Worm (Caenorhabditis elegans) whole organism, young adult: ENCODE measurements around the gene R08E5.1.
A peak's percentile ranks its signal among the peaks of the same experiment; 100 is the strongest.

Source experiments
- B0019.2 ChIP-seq: fragments of 200-800 bp; sonication (Bioruptor generic); conservative IDR thresholded peaks from 2 replicates; pipeline ENCODE4 v1.3.6; 2022; ENCODE audit warnings: missing genetic modification reagents, missing genetic modification characterization, missing compliant biosample characterization
- D2030.7 ChIP-seq: fragments of 200-800 bp; sonication (Bioruptor generic); IDR thresholded peaks from 2 replicates; pipeline ENCODE4 v1.3.6; 2022; ENCODE audit warnings: missing genetic modification reagents, missing genetic modification characterization, missing compliant biosample characterization
- F10E7.11 ChIP-seq: sonication (generic microtip); optimal IDR thresholded peaks from 2 replicates; lab custom pipeline; 2017; ENCODE audit warnings: mild to moderate bottlenecking, missing genetic modification characterization, moderate library complexity, missing compliant biosample characterization
- F23B12.7 ChIP-seq: sonication (generic microtip); optimal IDR thresholded peaks from 2 replicates; lab custom pipeline; 2017; ENCODE audit warnings: missing genetic modification characterization, mild to moderate bottlenecking, missing compliant biosample characterization, antibody characterized with exemption, moderate library complexity; ENCODE audit not compliant: insufficient read depth
- F52B5.7 ChIP-seq: sonication (generic microtip); optimal IDR thresholded peaks from 2 replicates; lab custom pipeline; 2016; ENCODE audit warnings: mild to moderate bottlenecking, missing genetic modification characterization, missing compliant biosample characterization
- F55B11.4 ChIP-seq: sonication (generic microtip); optimal IDR thresholded peaks from 2 replicates; lab custom pipeline; 2016; ENCODE audit warnings: missing compliant biosample characterization, missing genetic modification characterization, borderline replicate concordance; ENCODE audit not compliant: insufficient read depth
- F57A8.1 ChIP-seq: fragments of 200-800 bp; sonication (Bioruptor generic); optimal IDR thresholded peaks from 2 replicates; lab custom pipeline; 2018; ENCODE audit warnings: mild to moderate bottlenecking, missing genetic modification characterization, moderate library complexity, missing compliant biosample characterization
- Y67H2A.10 ChIP-seq: fragments of 200-800 bp; sonication (Bioruptor generic); conservative IDR thresholded peaks from 2 replicates; pipeline ENCODE4 v1.3.6; 2022; ENCODE audit warnings: missing genetic modification reagents, missing genetic modification characterization, missing compliant biosample characterization
- ama-1 ChIP-seq, 3 experiments: fragments of 150-350 bp in 1 of 3; sonication (generic microtip) in 2 of 3; optimal IDR thresholded peaks; 2 replicates each; lab custom pipeline; 2014 to 2018; ENCODE audit warnings: missing biosample characterization in 2 of 3, missing genetic modification characterization in 2 of 3, missing genetic modification reagents in 2 of 3
- attf-3 ChIP-seq: fragments of 200-800 bp; sonication (Bioruptor generic); conservative IDR thresholded peaks from 2 replicates; pipeline ENCODE4 v1.3.6; 2022; ENCODE audit warnings: missing genetic modification reagents, missing genetic modification characterization, missing compliant biosample characterization
- bed-1 ChIP-seq: fragments of 200-800 bp; sonication (Bioruptor generic); IDR thresholded peaks from 2 replicates; pipeline ENCODE4 v1.3.6; 2022; ENCODE audit warnings: missing genetic modification reagents, missing genetic modification characterization, missing compliant biosample characterization
- ceh-27 ChIP-seq: fragments of 200-800 bp; sonication (Bioruptor generic); optimal IDR thresholded peaks from 2 replicates; lab custom pipeline; 2018; ENCODE audit warnings: mild to moderate bottlenecking, missing genetic modification characterization, moderate library complexity, missing compliant biosample characterization
- chd-7 ChIP-seq: sonication (generic microtip); optimal IDR thresholded peaks from 2 replicates; lab custom pipeline; 2016; ENCODE audit warnings: mild to moderate bottlenecking, missing genetic modification characterization, moderate library complexity, missing compliant biosample characterization
- die-1 ChIP-seq: sonication (generic microtip); optimal IDR thresholded peaks from 2 replicates; lab custom pipeline; 2016; ENCODE audit warnings: missing genotype, mild to moderate bottlenecking, missing genetic modification characterization, missing compliant biosample characterization
- dpl-1 ChIP-seq: fragments of 150-350 bp; optimal IDR thresholded peaks from 2 replicates; lab custom pipeline; 2014; ENCODE audit warnings: missing biosample characterization, missing genetic modification reagents, missing genetic modification characterization
- efl-1 ChIP-seq: fragments of 150-350 bp; optimal IDR thresholded peaks from 2 replicates; lab custom pipeline; 2014; ENCODE audit warnings: missing biosample characterization, missing genetic modification reagents, missing genetic modification characterization
- egrh-3 ChIP-seq: fragments of 200-800 bp; sonication (Bioruptor generic); IDR thresholded peaks from 2 replicates; pipeline ENCODE4 v1.3.6; 2022; ENCODE audit warnings: missing genetic modification reagents, missing genetic modification characterization, missing compliant biosample characterization
- hrde-1 ChIP-seq: sonication (generic microtip); optimal IDR thresholded peaks from 2 replicates; lab custom pipeline; 2016; ENCODE audit warnings: missing genetic modification characterization, mild to moderate bottlenecking, missing compliant biosample characterization, moderate library complexity, missing genotype, missing genetic modification reagents, borderline replicate concordance
- lag-1 ChIP-seq: fragments of 200-800 bp; sonication (Bioruptor generic); IDR thresholded peaks from 2 replicates; pipeline ENCODE4 v1.3.6; 2022; ENCODE audit warnings: missing genetic modification reagents, missing genetic modification characterization, missing compliant biosample characterization
- let-526 ChIP-seq: fragments of 200-800 bp; sonication (Bioruptor generic); IDR thresholded peaks from 2 replicates; pipeline ENCODE4 v1.3.6; 2022; ENCODE audit warnings: missing genetic modification reagents, missing genetic modification characterization, missing compliant biosample characterization
- lin-35 ChIP-seq, 3 experiments: fragments of 150-350 bp in 2 of 3; sonication (generic microtip) in 1 of 3; optimal IDR thresholded peaks; 2 replicates each; lab custom pipeline; 2014 to 2018; ENCODE audit warnings: missing biosample characterization in 3 of 3, missing genetic modification characterization in 3 of 3, missing genetic modification reagents in 3 of 3
- lin-54 ChIP-seq: fragments of 200-800 bp; sonication (Bioruptor generic); optimal IDR thresholded peaks from 2 replicates; lab custom pipeline; 2018; ENCODE audit warnings: mild to moderate bottlenecking, missing genetic modification characterization, missing compliant biosample characterization
- lsy-27 ChIP-seq: sonication (generic microtip); optimal IDR thresholded peaks from 2 replicates; lab custom pipeline; 2017; ENCODE audit warnings: missing genetic modification characterization, mild to moderate bottlenecking, missing compliant biosample characterization, antibody characterized with exemption, missing genotype, borderline replicate concordance; ENCODE audit not compliant: insufficient read depth
- madf-10 ChIP-seq: sonication (generic microtip); optimal IDR thresholded peaks from 2 replicates; lab custom pipeline; 2016; ENCODE audit warnings: mild to moderate bottlenecking, missing genetic modification characterization, missing compliant biosample characterization
- mcd-1 ChIP-seq: fragments of 200-800 bp; sonication (Bioruptor generic); IDR thresholded peaks from 2 replicates; pipeline ENCODE4 v1.3.6; 2022; ENCODE audit warnings: missing genetic modification reagents, missing genetic modification characterization, missing compliant biosample characterization
- mel-28 ChIP-seq: sonication (generic microtip); optimal IDR thresholded peaks from 2 replicates; lab custom pipeline; 2016; ENCODE audit warnings: borderline replicate concordance, mild to moderate bottlenecking, missing genetic modification characterization, missing compliant biosample characterization
- mes-4 ChIP-seq: sonication (generic microtip); optimal IDR thresholded peaks from 2 replicates; lab custom pipeline; 2016; ENCODE audit warnings: missing genotype, missing genetic modification characterization, missing compliant biosample characterization
- nfya-2 ChIP-seq: fragments of 200-800 bp; sonication (Bioruptor generic); IDR thresholded peaks from 2 replicates; pipeline ENCODE4 v1.3.6; 2022; ENCODE audit warnings: missing genetic modification reagents, missing genetic modification characterization, missing compliant biosample characterization
- nhr-80 ChIP-seq: sonication (generic microtip); optimal IDR thresholded peaks from 2 replicates; lab custom pipeline; 2016; ENCODE audit warnings: missing genetic modification characterization, missing compliant biosample characterization
- nhr-90 ChIP-seq: sonication (generic microtip); optimal IDR thresholded peaks from 2 replicates; lab custom pipeline; 2016; ENCODE audit warnings: missing genotype, mild to moderate bottlenecking, missing genetic modification characterization, missing compliant biosample characterization
- pha-4 ChIP-seq: fragments of 150-350 bp; sonication (generic microtip); optimal IDR thresholded peaks from 2 replicates; lab custom pipeline; 2014; ENCODE audit warnings: missing biosample characterization, missing genetic modification reagents, missing genetic modification characterization
- rpc-1 ChIP-seq, 2 experiments: fragments of 150-350 bp in 1 of 2; sonication (generic microtip) in 1 of 2; optimal IDR thresholded peaks; 2 replicates each; lab custom pipeline; 2014 to 2018; ENCODE audit warnings: missing biosample characterization in 1 of 2, missing genetic modification characterization in 1 of 2, missing genetic modification reagents in 1 of 2, missing genotype in 1 of 2
- snpc-4 ChIP-seq, 5 experiments: fragments of 150-350 bp in 1 of 5; sonication (generic microtip) in 4 of 5; optimal IDR thresholded peaks; 2 replicates each; lab custom pipeline; 2014 to 2018; ENCODE audit warnings: missing genetic modification characterization in 5 of 5, missing biosample characterization in 3 of 5, antibody characterized with exemption in 2 of 5, mild to moderate bottlenecking in 2 of 5, missing compliant biosample characterization in 2 of 5, missing genotype in 2 of 5, moderate library complexity in 2 of 5, missing genetic modification reagents in 1 of 5
- sptf-2 ChIP-seq: fragments of 200-800 bp; sonication (Bioruptor generic); optimal IDR thresholded peaks from 2 replicates; lab custom pipeline; 2018; ENCODE audit warnings: mild to moderate bottlenecking, missing genetic modification characterization, missing compliant biosample characterization
- unc-62 ChIP-seq: fragments of 150-350 bp; optimal IDR thresholded peaks from 2 replicates; lab custom pipeline; 2014; ENCODE audit warnings: missing biosample characterization, missing genetic modification reagents, missing genetic modification characterization
- zfh-2 ChIP-seq: fragments of 200-800 bp; sonication (Bioruptor generic); conservative IDR thresholded peaks from 2 replicates; pipeline ENCODE4 v1.3.6; 2022; ENCODE audit warnings: missing genetic modification reagents, missing genetic modification characterization, missing compliant biosample characterization
- zim-3 ChIP-seq: sonication (generic microtip); optimal IDR thresholded peaks from 2 replicates; lab custom pipeline; 2017; ENCODE audit warnings: mild to moderate bottlenecking, missing genetic modification characterization, moderate library complexity, missing compliant biosample characterization
- ztf-3 ChIP-seq: fragments of 200-800 bp; sonication (Bioruptor generic); optimal IDR thresholded peaks from 2 replicates; lab custom pipeline; 2018; ENCODE audit warnings: mild to moderate bottlenecking, missing genetic modification characterization, missing compliant biosample characterization
- ztf-6 ChIP-seq: fragments of 200-800 bp; sonication (Bioruptor generic); IDR thresholded peaks from 2 replicates; pipeline ENCODE4 v1.3.6; 2022; ENCODE audit warnings: missing genetic modification reagents, missing genetic modification characterization, missing compliant biosample characterization

Gene R08E5.1

DNA sequence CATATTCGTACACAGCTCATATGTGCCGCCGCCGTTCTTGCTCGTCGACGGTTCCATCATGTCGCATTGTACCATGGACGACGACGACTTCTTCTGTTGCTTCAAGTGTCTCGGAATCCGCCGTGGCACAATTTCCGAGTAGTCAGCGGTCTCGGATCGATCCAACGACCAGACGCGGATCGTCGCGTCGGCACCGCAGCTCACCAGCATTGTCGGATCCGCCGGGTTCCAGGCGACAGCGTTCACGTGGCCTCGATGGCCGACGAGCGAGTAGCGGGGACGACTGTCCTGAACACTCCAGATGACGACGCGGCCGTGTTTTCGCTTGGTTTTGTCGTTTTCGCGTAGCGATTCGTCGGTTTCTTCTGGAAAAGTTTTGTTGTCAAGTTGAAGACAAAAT, 21.0 kb downstream of the R08E5.1 start:
- TF ChIP-seq egrh-3 (GFP tag; lab: Robert Waterston, UW) (peak; percentile 71; the same call in 1 of the 2 replicates), snpc-4 (GFP tag; optimal IDR thresholded peaks at IDR 0.05; lab: Kevin White, UChicago) (no peak), snpc-4 (tag; optimal IDR thresholded peaks at IDR 0.05; lab: Kevin White, UChicago) (no peak), zfh-2 (GFP tag; lab: Robert Waterston, UW) (peak; percentile 87)

DNA sequence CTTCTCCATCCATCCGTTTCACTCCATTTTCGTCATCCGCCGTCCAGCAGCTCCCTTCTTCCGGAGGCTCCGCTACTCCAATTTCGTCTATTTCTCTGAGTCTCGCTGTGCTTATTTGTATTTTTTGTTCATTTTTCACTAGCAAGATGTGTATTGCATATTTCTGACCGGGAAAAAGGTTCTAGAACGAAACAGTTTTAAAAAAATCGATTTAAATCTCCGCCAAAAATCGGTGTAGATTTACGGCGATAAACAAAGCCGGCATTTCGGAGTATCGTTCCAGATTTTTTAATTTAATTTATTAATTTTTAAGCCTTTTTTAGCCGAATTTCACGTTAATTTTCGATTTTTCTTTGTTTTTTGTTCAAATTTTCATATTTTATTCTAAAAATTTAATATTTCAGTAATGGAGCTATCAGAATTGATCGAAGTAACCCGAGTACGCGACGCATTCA, 28.1 kb downstream of the R08E5.1 start, which contains the start of gene mtm-9:
Gene mtm-9 (plus strand): TSS at position 405 of the 455 bp plus-strand sequence.
- peak; percentile 39 for TF ChIP-seq dpl-1
- no peak for TF ChIP-seq nfya-2 (GFP tag; lab: Robert Waterston, UW)
- TF ChIP-seq F57A8.1 (GFP tag; lab: Kevin White, UChicago): no peak
- no peak for TF ChIP-seq ceh-27
- TF ChIP-seq lin-54: peak; percentile 82
- TF ChIP-seq nhr-90 (tag; lab: Kevin White, UChicago): no peak
- no peak for TF ChIP-seq Y67H2A.10
- no peak for TF ChIP-seq B0019.2 (GFP tag; lab: Robert Waterston, UW)
- TF ChIP-seq lin-35 (GFP tag; optimal IDR thresholded peaks at IDR 0.05; lab: Kevin White, UChicago): peak in 1 of 3 experiments; percentile 58
- TF ChIP-seq efl-1 (GFP tag; lab: Kevin White, UChicago): peak; percentile 57
- TF ChIP-seq attf-3 (GFP tag; lab: Robert Waterston, UW): peak; percentile 91
- TF ChIP-seq ztf-3 (GFP tag; lab: Kevin White, UChicago): no peak
- TF ChIP-seq, all 124 proteins: peak for 5

DNA sequence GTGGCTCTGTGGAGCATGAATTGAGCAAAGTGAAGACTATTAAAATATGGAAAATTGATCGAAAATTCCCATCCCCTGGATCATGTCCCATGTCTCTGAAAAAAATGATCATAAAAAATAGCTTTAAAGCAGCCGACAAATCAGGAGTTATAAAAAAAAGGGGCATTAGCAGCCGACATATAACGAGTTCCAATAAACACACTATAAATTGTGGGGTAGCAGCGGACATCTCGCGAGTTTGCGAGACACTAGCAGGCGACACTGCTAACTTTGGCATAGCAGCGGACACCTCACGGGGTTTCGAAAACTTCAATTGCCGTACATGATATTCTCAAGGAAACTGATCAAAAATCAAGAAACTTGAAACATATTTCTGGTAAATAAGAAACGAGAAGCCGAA, 32.0 kb downstream of the R08E5.1 start, which contains the start of gene hpo-36:
Gene hpo-36 (minus strand): TSS at position 101 of the 400 bp plus-strand sequence.
- TF ChIP-seq F10E7.11 (tag; lab: Kevin White, UChicago) (no peak), snpc-4 (GFP tag; optimal IDR thresholded peaks at IDR 0.05; lab: Kevin White, UChicago) (no peak), snpc-4 (tag; optimal IDR thresholded peaks at IDR 0.05; lab: Kevin White, UChicago) (peak in 2 of 4 experiments; percentile 9 to 29), nhr-80 (tag; lab: Kevin White, UChicago) (no peak)

- no peak for TF ChIP-seq pha-4 (tag; lab: Kevin White, UChicago)
- no peak for TF ChIP-seq die-1 (tag; lab: Kevin White, UChicago)
- TF ChIP-seq lag-1 (GFP tag; lab: Robert Waterston, UW): no peak
- no peak for TF ChIP-seq sptf-2 (GFP tag; lab: Kevin White, UChicago)
- no peak for TF ChIP-seq D2030.7 (GFP tag; lab: Robert Waterston, UW)
- no peak for TF ChIP-seq egrh-3 (GFP tag; lab: Robert Waterston, UW)
- TF ChIP-seq ztf-6 (GFP tag; lab: Robert Waterston, UW): no peak
- TF ChIP-seq rpc-1 (optimal IDR thresholded peaks at IDR 0.05; lab: Kevin White, UChicago): no peak
- TF ChIP-seq rpc-1 (tag; optimal IDR thresholded peaks at IDR 0.05; lab: Kevin White, UChicago): no peak
- TF ChIP-seq mcd-1 (GFP tag; lab: Robert Waterston, UW): no peak
- no peak for TF ChIP-seq mel-28 (tag; lab: Kevin White, UChicago)
- TF ChIP-seq, all 124 proteins: peak for 0
Measured at ce11 chrV:3738409-3738808, 32.9 kb downstream of the R08E5.1 start.

DNA sequence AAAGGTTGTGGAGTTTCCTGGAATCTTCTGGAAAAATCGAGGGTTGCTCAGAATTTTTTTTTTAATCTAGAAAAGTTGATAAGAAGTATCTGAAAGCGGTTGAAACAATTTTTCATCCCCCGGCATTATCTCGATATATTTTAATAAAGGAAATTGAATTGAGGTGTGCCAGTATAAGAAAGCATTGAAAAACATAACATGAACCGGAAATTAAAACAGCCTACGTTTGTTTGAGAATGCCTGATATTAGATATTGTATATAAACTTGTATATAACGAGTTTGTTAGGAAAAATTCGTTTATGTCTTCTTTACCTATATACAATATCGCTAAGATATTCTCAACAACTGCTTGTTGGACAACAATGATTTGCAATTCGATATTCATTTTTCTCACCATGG, 46.5 kb downstream of the R08E5.1 start, which contains the start of gene str-30:
Gene str-30 (plus strand): TSS at position 301 of the 400 bp plus-strand sequence.
- no peak for TF ChIP-seq F52B5.7 (tag; lab: Kevin White, UChicago)
- no peak for TF ChIP-seq mcd-1 (GFP tag; lab: Robert Waterston, UW)
- no peak for TF ChIP-seq bed-1 (GFP tag; lab: Robert Waterston, UW)
- no peak for TF ChIP-seq mes-4
- TF ChIP-seq ama-1 (optimal IDR thresholded peaks at IDR 0.05; lab: Kevin White, UChicago): no peak
- TF ChIP-seq ama-1 (GFP tag; optimal IDR thresholded peaks at IDR 0.05; lab: Kevin White, UChicago): no peak
- TF ChIP-seq zim-3: no peak
- no peak for TF ChIP-seq lin-35 (GFP tag; optimal IDR thresholded peaks at IDR 0.05; lab: Kevin White, UChicago)
- no peak for TF ChIP-seq lag-1 (GFP tag; lab: Robert Waterston, UW)
- no peak for TF ChIP-seq hrde-1 (tag; lab: Kevin White, UChicago)
- TF ChIP-seq chd-7 (tag; lab: Kevin White, UChicago): no peak
- TF ChIP-seq lsy-27 (tag; lab: Kevin White, UChicago): no peak
- TF ChIP-seq madf-10 (tag; lab: Kevin White, UChicago): no peak
- no peak for TF ChIP-seq F55B11.4 (tag; lab: Kevin White, UChicago)
- TF ChIP-seq unc-62 (GFP tag; lab: Kevin White, UChicago): no peak
- TF ChIP-seq F23B12.7 (tag; lab: Kevin White, UChicago): no peak
- TF ChIP-seq let-526: no peak
